Fruit fly (Drosophila melanogaster): ENCODE measurements around the gene CG33654.

DNA sequence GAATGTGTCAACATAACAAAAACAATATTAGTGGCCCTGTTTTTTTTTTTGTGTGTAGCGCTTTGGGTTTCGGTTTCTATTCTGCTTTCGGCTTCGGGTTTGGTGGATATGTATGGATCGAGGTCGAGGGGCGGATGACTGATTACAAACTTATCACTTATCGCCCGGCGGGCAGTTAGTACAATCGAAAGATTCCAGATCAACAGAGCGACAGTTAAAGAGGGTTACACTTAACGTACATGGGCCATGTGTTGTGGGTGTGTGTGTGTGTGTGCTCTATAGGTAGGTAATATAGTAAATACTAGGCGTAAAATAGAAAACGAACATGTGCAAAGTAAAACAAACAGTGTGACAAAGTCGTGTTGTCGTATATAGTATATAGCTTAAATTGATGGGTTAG, 34.3 kb downstream of the CG33654 start:
- TF ChIP-seq CG15710 (tag; optimal IDR thresholded peaks at IDR 0.05): no peak
- no peak for TF ChIP-seq D1 (tag; optimal IDR thresholded peaks at IDR 0.05)
- no peak for TF ChIP-seq CG8159 (tag; optimal IDR thresholded peaks at IDR 0.05)
- no peak for TF ChIP-seq CG34367 (tag; optimal IDR thresholded peaks at IDR 0.05)
- TF ChIP-seq EcR (GFP tag; optimal IDR thresholded peaks at IDR 0.05): no peak
- no peak for TF ChIP-seq CG32121 (GFP tag; IDR thresholded peaks at IDR 0.05)
- no peak for TF ChIP-seq gl (tag; optimal IDR thresholded peaks at IDR 0.05)
- TF ChIP-seq Pif1A (GFP tag; optimal IDR thresholded peaks at IDR 0.05): no peak
- TF ChIP-seq CG14655 (GFP tag; optimal IDR thresholded peaks at IDR 0.05): no peak
- no peak for TF ChIP-seq rn (GFP tag; IDR thresholded peaks at IDR 0.05)
- TF ChIP-seq CG10348 (GFP tag; IDR thresholded peaks at IDR 0.05): no peak
- no peak for TF ChIP-seq fd96Ca (GFP tag; IDR thresholded peaks at IDR 0.05)

Data from whole organism, pupa.